Fruit fly (Drosophila melanogaster): Measurements from ENCODE around the gene EMC4.

Gene EMC4

DNA sequence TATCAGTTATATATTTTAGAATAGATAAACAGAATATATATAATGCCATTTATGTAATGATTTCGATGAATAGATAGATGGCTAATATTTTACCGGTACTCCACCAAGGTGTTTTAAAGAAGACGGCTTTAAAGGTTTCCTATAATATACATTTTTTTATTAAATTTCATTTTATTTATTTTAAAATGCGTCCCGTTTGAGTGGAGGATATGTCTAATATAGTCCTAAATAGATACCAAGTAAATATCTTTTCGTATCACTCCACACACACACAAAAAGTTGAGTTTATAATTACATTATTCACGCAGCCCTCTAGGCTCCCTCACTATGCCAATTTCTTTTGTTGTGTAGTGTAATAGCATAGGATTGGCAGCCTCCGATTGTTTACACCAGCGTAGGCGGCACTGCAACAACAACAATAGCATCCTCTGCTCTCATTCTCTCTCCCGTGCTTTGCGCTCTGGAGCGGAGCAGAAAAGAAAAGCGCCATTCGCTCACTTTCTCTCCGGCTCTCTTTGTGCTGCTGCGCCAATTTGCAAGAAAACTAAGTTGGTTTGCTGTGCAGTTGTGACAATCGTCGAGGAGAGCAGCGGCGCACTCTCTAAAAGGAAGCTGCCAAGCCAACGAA, 42.0 kb upstream of the EMC4 start, which contains the start of gene CG12768 (continued):
- TF ChIP-seq CG8290 (GFP tag; optimal IDR thresholded peaks at IDR 0.05) = no peak
- no peak for TF ChIP-seq CG8290 (tag; optimal IDR thresholded peaks at IDR 0.05)
- TF ChIP-seq zfh2 (GFP tag; optimal IDR thresholded peaks at IDR 0.05) = no peak
- TF ChIP-seq mld (GFP tag; IDR thresholded peaks at IDR 0.05; ENCODE audit: partially characterized antibody) = no peak
- TF ChIP-seq D (optimal IDR thresholded peaks at IDR 0.05) = no peak
- peak; percentile 50 for TF ChIP-seq D (GFP tag; optimal IDR thresholded peaks at IDR 0.05)
- TF ChIP-seq CG30431 (GFP tag; optimal IDR thresholded peaks at IDR 0.05) = peak; percentile 3
- no peak for TF ChIP-seq gro (GFP tag; optimal IDR thresholded peaks at IDR 0.05)
- no peak for TF ChIP-seq CG6654 (GFP tag; optimal IDR thresholded peaks at IDR 0.05)
- no peak for TF ChIP-seq Dref (GFP tag; IDR thresholded peaks at IDR 0.05)
- TF ChIP-seq lmd (GFP tag; IDR thresholded peaks at IDR 0.05) = no peak
- peak; percentile 13 for TF ChIP-seq fd96Cb (tag; optimal IDR thresholded peaks at IDR 0.05)
- TF ChIP-seq hbn (GFP tag; IDR thresholded peaks at IDR 0.05; ENCODE audit: partially characterized antibody) = 0 out of 2 replicates have a peak, but pooled peaks have one; percentile 22
- peak; percentile 8 for TF ChIP-seq Nf-YB (GFP tag; optimal IDR thresholded peaks at IDR 0.05)
- peak; percentile 9 for TF ChIP-seq CG15269 (tag; optimal IDR thresholded peaks at IDR 0.05)
- no peak for TF ChIP-seq CG16863 (GFP tag; optimal IDR thresholded peaks at IDR 0.05)
- TF ChIP-seq maf-S (GFP tag; optimal IDR thresholded peaks at IDR 0.05) = no peak
- TF ChIP-seq sug (tag; optimal IDR thresholded peaks at IDR 0.05) = no peak
- peak; percentile 58 for TF ChIP-seq Sox100B (GFP tag; optimal IDR thresholded peaks at IDR 0.05)
- no peak for TF ChIP-seq CG1647 (GFP tag; optimal IDR thresholded peaks at IDR 0.05)
- TF ChIP-seq E2f1 (GFP tag; IDR thresholded peaks at IDR 0.05) = no peak
- 0 out of 3 replicates have a peak, but pooled peaks have one; percentile 6 for TF ChIP-seq ase (GFP tag; IDR thresholded peaks at IDR 0.05)
- TF ChIP-seq CG12942 (GFP tag; optimal IDR thresholded peaks at IDR 0.05) = no peak
- TF ChIP-seq stc (GFP tag; IDR thresholded peaks at IDR 0.05) = no peak
- TF ChIP-seq Chrac-16 (GFP tag; optimal IDR thresholded peaks at IDR 0.05) = no peak
- no peak for TF ChIP-seq sna (GFP tag; IDR thresholded peaks at IDR 0.05; ENCODE audit: partially characterized antibody)
- TF ChIP-seq gfzf (GFP tag; optimal IDR thresholded peaks at IDR 0.05) = no peak
- TF ChIP-seq CG4424 (GFP tag; optimal IDR thresholded peaks at IDR 0.05) = peak; percentile 33
- no peak for TF ChIP-seq CG5180 (GFP tag; optimal IDR thresholded peaks at IDR 0.05)
- TF ChIP-seq abd-A (tag; optimal IDR thresholded peaks at IDR 0.05) = no peak
- TF ChIP-seq CG30020 (tag; optimal IDR thresholded peaks at IDR 0.05) = no peak
- no peak for TF ChIP-seq org-1 (GFP tag; optimal IDR thresholded peaks at IDR 0.05)
- TF ChIP-seq Taf1 (GFP tag; IDR thresholded peaks at IDR 0.05) = no peak
- peak; percentile 35 for TF ChIP-seq ATbp (GFP tag; optimal IDR thresholded peaks at IDR 0.05)
- TF ChIP-seq Lpt (GFP tag; optimal IDR thresholded peaks at IDR 0.05) = no peak
- peak; percentile 25 for TF ChIP-seq Sox102F (GFP tag; optimal IDR thresholded peaks at IDR 0.05)
- TF ChIP-seq TFAM (GFP tag; optimal IDR thresholded peaks at IDR 0.05) = no peak
- TF ChIP-seq CG3838 (GFP tag; optimal IDR thresholded peaks at IDR 0.05) = no peak
- TF ChIP-seq CoRest (tag; optimal IDR thresholded peaks at IDR 0.05) = peak; percentile 35

- no peak for TF ChIP-seq z (GFP tag; IDR thresholded peaks at IDR 0.05)
- peak; percentile 44 for TF ChIP-seq CG8478 (optimal IDR thresholded peaks at IDR 0.05)
- TF ChIP-seq tll (GFP tag; optimal IDR thresholded peaks at IDR 0.05) = no peak
- TF ChIP-seq CG4282 (GFP tag; optimal IDR thresholded peaks at IDR 0.05) = no peak
- TF ChIP-seq crol (GFP tag; IDR thresholded peaks at IDR 0.05) = peak; percentile 74
- peak; percentile 95 for TF ChIP-seq scrt (GFP tag; optimal IDR thresholded peaks at IDR 0.05)
- TF ChIP-seq nerfin-1 (tag; optimal IDR thresholded peaks at IDR 0.05) = peak; percentile 33
- no peak for TF ChIP-seq HmgD (GFP tag; optimal IDR thresholded peaks at IDR 0.05)
- peak; percentile 13 for TF ChIP-seq cg (GFP tag; optimal IDR thresholded peaks at IDR 0.05)
- no peak for TF ChIP-seq br (optimal IDR thresholded peaks at IDR 0.05)
- TF ChIP-seq D (optimal IDR thresholded peaks at IDR 0.05) = peak; percentile 43
- TF ChIP-seq D (GFP tag; optimal IDR thresholded peaks at IDR 0.05) = no peak
- peak; percentile 59; the same call in 1 of the 3 replicates for TF ChIP-seq CG2199 (GFP tag; IDR thresholded peaks at IDR 0.05)
- TF ChIP-seq Neu2 (GFP tag; optimal IDR thresholded peaks at IDR 0.05; ENCODE audit: borderline replicate concordance) = peak; percentile 26
- 0 out of 2 replicates have a peak, but pooled peaks have one; percentile 17 for TF ChIP-seq sna (GFP tag; IDR thresholded peaks at IDR 0.05; ENCODE audit: partially characterized antibody)
- peak; percentile 46 for TF ChIP-seq CG15479 (GFP tag; optimal IDR thresholded peaks at IDR 0.05)
These were observed 41.4 kb upstream of the EMC4 start for dm6 chr3L:22909325-22909904.
